Fruit fly (Drosophila melanogaster) whole organism, embryonic: ENCODE results near the gene CG5541.

Experiments
- CG34376 ChIP-seq: fragments of 200-800 bp; sonication (Bioruptor generic); optimal IDR thresholded peaks from 2 replicates; lab custom pipeline; 2018; ENCODE audit warnings: missing biosample characterization, mild to moderate bottlenecking, missing genetic modification characterization
- CG5245 ChIP-seq: fragments of 200-800 bp; sonication (Bioruptor generic); optimal IDR thresholded peaks from 3 replicates; lab custom pipeline; 2016; ENCODE audit warnings: missing biosample characterization, missing genetic modification characterization
- CG5953 ChIP-seq: fragments of 200-800 bp; sonication (Bioruptor generic); IDR thresholded peaks from 2 replicates; pipeline ENCODE4 v1.3.6; 2022; ENCODE audit warnings: missing biosample characterization, missing genetic modification characterization
- CTCF ChIP-seq: fragments of 200-800 bp; sonication (Bioruptor generic); optimal IDR thresholded peaks from 2 replicates; lab custom pipeline; 2017; ENCODE audit warnings: missing biosample characterization, mild to moderate bottlenecking, missing genetic modification characterization, moderate library complexity
- Lim3 ChIP-seq: fragments of 200-800 bp; sonication (Bioruptor generic); IDR thresholded peaks from 2 replicates; pipeline ENCODE4 v1.3.6; 2022; ENCODE audit warnings: missing biosample characterization, missing genetic modification characterization
- Optix ChIP-seq: fragments of 200-800 bp; sonication (Bioruptor generic); IDR thresholded peaks from 3 replicates; pipeline ENCODE4 v1.3.6; 2022; ENCODE audit warnings: missing biosample characterization, missing genetic modification characterization
- Vsx1 ChIP-seq: fragments of 200-800 bp; sonication (Bioruptor generic); optimal IDR thresholded peaks from 2 replicates; lab custom pipeline; 2017; ENCODE audit warnings: missing biosample characterization, mild to moderate bottlenecking, missing genetic modification characterization, missing genetic modification reagents
- bowl ChIP-seq: fragments of 200-800 bp; sonication (Bioruptor generic); IDR thresholded peaks from 2 replicates; pipeline ENCODE4 v1.3.6; 2022; ENCODE audit warnings: missing biosample characterization, missing genetic modification characterization
- en ChIP-seq: fragments of 200-800 bp; sonication (Bioruptor generic); optimal IDR thresholded peaks from 2 replicates; lab custom pipeline; 2016; ENCODE audit warnings: missing biosample characterization, missing genetic modification characterization
- lbe ChIP-seq: fragments of 200-800 bp; sonication (Bioruptor generic); optimal IDR thresholded peaks from 2 replicates; lab custom pipeline; 2016; ENCODE audit warnings: missing biosample characterization, mild to moderate bottlenecking, missing genetic modification characterization
- nerfin-2 ChIP-seq: fragments of 200-800 bp; sonication (Bioruptor generic); IDR thresholded peaks from 2 replicates; pipeline ENCODE4 v1.3.6; 2022; ENCODE audit warnings: missing biosample characterization, missing genetic modification characterization; ENCODE audit not compliant: partially characterized antibody
- org-1 ChIP-seq: fragments of 200-800 bp; sonication (Bioruptor generic); optimal IDR thresholded peaks from 2 replicates; lab custom pipeline; 2017; ENCODE audit warnings: missing biosample characterization, missing genetic modification characterization
- ro ChIP-seq: fragments of 200-800 bp; sonication (Bioruptor generic); IDR thresholded peaks from 2 replicates; pipeline ENCODE4 v1.3.6; 2022; ENCODE audit warnings: missing biosample characterization, missing genetic modification characterization
- seq ChIP-seq: fragments of 200-800 bp; sonication (Bioruptor generic); IDR thresholded peaks from 2 replicates; pipeline ENCODE4 v1.3.6; 2022; ENCODE audit warnings: missing biosample characterization, missing genetic modification characterization

DNA sequence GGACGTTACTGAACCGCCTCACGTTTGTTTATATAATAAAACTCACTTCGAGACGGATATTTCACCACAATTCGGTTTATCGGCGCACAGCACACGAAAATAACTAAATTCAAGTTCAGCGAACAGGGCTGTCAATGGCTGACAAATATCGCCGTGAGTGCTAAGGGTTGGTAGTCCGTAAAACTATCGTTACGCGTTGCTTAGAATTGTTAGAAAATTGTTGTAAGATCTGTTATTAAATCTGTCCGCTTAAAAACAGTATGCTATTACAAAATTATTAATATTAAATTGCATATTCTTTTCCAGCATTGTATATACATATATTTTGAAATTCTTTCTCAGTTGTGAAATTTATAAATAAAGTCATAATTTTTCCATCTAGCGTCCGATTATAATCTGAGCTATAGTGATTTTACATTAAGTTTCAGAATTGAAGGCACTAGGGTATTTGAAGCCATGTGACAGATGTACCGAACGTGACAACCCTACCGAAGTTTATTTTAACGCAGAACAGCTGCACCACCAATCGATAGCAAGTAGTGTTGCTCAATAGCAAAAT, 40.7 kb downstream of the CG5541 start, which contains the start of gene Cox17:
- TF ChIP-seq en = no peak
- TF ChIP-seq seq (GFP tag; lab: Robert Waterston, UW) = peak; percentile 38
- TF ChIP-seq org-1 (GFP tag; lab: Kevin White, UChicago) = peak; percentile 71
- TF ChIP-seq CG34376 (GFP tag; lab: Kevin White, UChicago) = peak; percentile 82
- peak; percentile 47 for TF ChIP-seq CTCF (GFP tag; lab: Kevin White, UChicago)
- TF ChIP-seq CG5953 (GFP tag; lab: Robert Waterston, UW) = no peak
- TF ChIP-seq ro (GFP tag; lab: Robert Waterston, UW) = peak; percentile 57
- peak; percentile 70 for TF ChIP-seq Vsx1 (GFP tag; lab: Kevin White, UChicago)
- TF ChIP-seq bowl (GFP tag; lab: Robert Waterston, UW) = no peak
- TF ChIP-seq CG5245 (GFP tag; lab: Kevin White, UChicago) = peak; percentile 65
- 0 out of 2 replicates have a peak, but pooled peaks have one; percentile 45 for TF ChIP-seq nerfin-2 (GFP tag; lab: Robert Waterston, UW)
- peak; percentile 67 for TF ChIP-seq lbe (GFP tag; lab: Kevin White, UChicago)
- peak; percentile 44; the same call in 1 of the 3 replicates for TF ChIP-seq Optix (GFP tag; lab: Robert Waterston, UW)
- no peak for TF ChIP-seq Lim3 (GFP tag; lab: Robert Waterston, UW)
